Fruit fly (Drosophila melanogaster) whole organism, prepupa: ENCODE measurements around the gene CG15196.

ENCODE experiments used
- CG11294 ChIP-seq: fragments of 200-800 bp; sonication (Bioruptor generic); IDR thresholded peaks from 2 replicates; pipeline ENCODE4 v1.3.6; 2022; ENCODE audit warnings: missing biosample characterization, missing genetic modification characterization
- CG15336 ChIP-seq: fragments of 200-800 bp; sonication (Bioruptor generic); IDR thresholded peaks from 2 replicates; pipeline ENCODE4 v1.3.6; 2022; ENCODE audit warnings: missing biosample characterization, missing genetic modification characterization
- CG1621 ChIP-seq: fragments of 200-800 bp; sonication (Bioruptor generic); optimal IDR thresholded peaks from 3 replicates; lab custom pipeline; 2018; ENCODE audit warnings: missing biosample characterization, mild to moderate bottlenecking, missing genetic modification characterization
- CG16779 ChIP-seq: fragments of 200-800 bp; sonication (Bioruptor generic); optimal IDR thresholded peaks from 3 replicates; lab custom pipeline; 2017; ENCODE audit warnings: missing biosample characterization, mild to moderate bottlenecking, missing genetic modification characterization
- CG31627 ChIP-seq: fragments of 200-800 bp; sonication (Bioruptor generic); optimal IDR thresholded peaks from 3 replicates; lab custom pipeline; 2016; ENCODE audit warnings: missing biosample characterization, missing genetic modification characterization
- CG34406 ChIP-seq: fragments of 200-800 bp; sonication (Bioruptor generic); optimal IDR thresholded peaks from 3 replicates; lab custom pipeline; 2016; ENCODE audit warnings: missing biosample characterization, missing genetic modification characterization
- CG6163 ChIP-seq: fragments of 200-800 bp; sonication (Bioruptor generic); IDR thresholded peaks from 3 replicates; pipeline ENCODE4 v1.3.6; 2022; ENCODE audit warnings: missing biosample characterization, missing genetic modification characterization
- CG6276 ChIP-seq: fragments of 200-800 bp; sonication (Bioruptor generic); optimal IDR thresholded peaks from 2 replicates; lab custom pipeline; 2017; ENCODE audit warnings: missing biosample characterization, mild to moderate bottlenecking, missing genetic modification characterization
- CG6792 ChIP-seq: fragments of 200-800 bp; sonication (Bioruptor generic); optimal IDR thresholded peaks from 3 replicates; lab custom pipeline; 2016; ENCODE audit warnings: missing biosample characterization, missing genetic modification characterization
- CG6854 ChIP-seq: fragments of 200-800 bp; sonication (Bioruptor generic); optimal IDR thresholded peaks from 2 replicates; lab custom pipeline; 2017; ENCODE audit warnings: missing biosample characterization, mild to moderate bottlenecking, missing genetic modification characterization
- CG7368 ChIP-seq: fragments of 200-800 bp; sonication (Bioruptor generic); optimal IDR thresholded peaks from 3 replicates; lab custom pipeline; 2016; ENCODE audit warnings: missing biosample characterization, missing genetic modification characterization
- CG8119 ChIP-seq: fragments of 200-800 bp; sonication (Bioruptor generic); IDR thresholded peaks from 3 replicates; pipeline ENCODE4 v1.3.6; 2022; ENCODE audit warnings: missing biosample characterization, missing genetic modification characterization
- CG8632 ChIP-seq: fragments of 200-800 bp; sonication (Bioruptor generic); optimal IDR thresholded peaks from 3 replicates; lab custom pipeline; 2016; ENCODE audit warnings: missing biosample characterization, missing genetic modification characterization
- CG9139 ChIP-seq: fragments of 200-800 bp; sonication (Bioruptor generic); optimal IDR thresholded peaks from 3 replicates; lab custom pipeline; 2017; ENCODE audit warnings: missing biosample characterization, mild to moderate bottlenecking, missing genetic modification characterization
- Eip75B ChIP-seq: fragments of 200-800 bp; sonication (Bioruptor generic); optimal IDR thresholded peaks from 3 replicates; lab custom pipeline; 2016; ENCODE audit warnings: missing biosample characterization, missing genetic modification characterization
- Eip78C ChIP-seq: fragments of 200-800 bp; sonication (Bioruptor generic); peaks from one replicate; lab custom pipeline; 2016; ENCODE audit warnings: missing biosample characterization, missing genetic modification characterization
- Eip93F ChIP-seq: fragments of 200-800 bp; sonication (Bioruptor generic); optimal IDR thresholded peaks from 2 replicates; lab custom pipeline; 2016; ENCODE audit warnings: missing biosample characterization, mild to moderate bottlenecking, missing genetic modification characterization
- Ets21C ChIP-seq: fragments of 200-800 bp; sonication (Bioruptor generic); optimal IDR thresholded peaks from 3 replicates; lab custom pipeline; 2016; ENCODE audit warnings: missing biosample characterization, missing genetic modification characterization
- Gug ChIP-seq: fragments of 200-800 bp; sonication (Bioruptor generic); IDR thresholded peaks from 2 replicates; pipeline ENCODE4 v1.3.6; 2022; ENCODE audit warnings: missing biosample characterization, missing genetic modification characterization
- Hr38 ChIP-seq: sonication (Bioruptor generic); optimal IDR thresholded peaks from 2 replicates; lab custom pipeline; 2016; ENCODE audit warnings: missing biosample characterization, missing genetic modification characterization
- Hr39 ChIP-seq: fragments of 200-800 bp; sonication (Bioruptor generic); optimal IDR thresholded peaks from 2 replicates; lab custom pipeline; 2016; ENCODE audit warnings: missing biosample characterization, missing genetic modification characterization
- Hr4 ChIP-seq: fragments of 200-800 bp; sonication (Bioruptor generic); optimal IDR thresholded peaks from 3 replicates; lab custom pipeline; 2016; ENCODE audit warnings: missing biosample characterization, missing genetic modification characterization
- Lpt ChIP-seq: fragments of 200-800 bp; sonication (Bioruptor generic); optimal IDR thresholded peaks from 3 replicates; lab custom pipeline; 2016; ENCODE audit warnings: missing biosample characterization, missing genetic modification characterization
- Met ChIP-seq: fragments of 200-800 bp; sonication (Bioruptor generic); optimal IDR thresholded peaks from 3 replicates; lab custom pipeline; 2016; ENCODE audit warnings: missing biosample characterization, missing genetic modification characterization
- OdsH ChIP-seq: fragments of 200-800 bp; sonication (Bioruptor generic); optimal IDR thresholded peaks from 3 replicates; lab custom pipeline; 2016; ENCODE audit warnings: missing biosample characterization, missing genetic modification characterization
- Smox ChIP-seq: fragments of 200-800 bp; sonication (Bioruptor generic); optimal IDR thresholded peaks from 3 replicates; lab custom pipeline; 2016; ENCODE audit warnings: missing biosample characterization, missing genetic modification characterization
- Sox14 ChIP-seq: fragments of 200-800 bp; sonication (Bioruptor generic); optimal IDR thresholded peaks from 3 replicates; lab custom pipeline; 2016; ENCODE audit warnings: missing biosample characterization, missing genetic modification characterization
- Sox15 ChIP-seq: fragments of 200-800 bp; sonication (Bioruptor generic); optimal IDR thresholded peaks from 3 replicates; lab custom pipeline; 2016; ENCODE audit warnings: missing biosample characterization, missing genetic modification characterization
- acj6 ChIP-seq: fragments of 200-800 bp; sonication (Bioruptor generic); optimal IDR thresholded peaks from 3 replicates; lab custom pipeline; 2016; ENCODE audit warnings: missing biosample characterization, missing genetic modification characterization
- cyc ChIP-seq: fragments of 200-800 bp; sonication (Bioruptor generic); optimal IDR thresholded peaks from 3 replicates; lab custom pipeline; 2016; ENCODE audit warnings: missing biosample characterization, missing genetic modification characterization
- dac ChIP-seq: fragments of 200-800 bp; sonication (Bioruptor generic); optimal IDR thresholded peaks from 2 replicates; lab custom pipeline; 2017; ENCODE audit warnings: missing biosample characterization, mild to moderate bottlenecking, missing genetic modification characterization
- eg ChIP-seq: fragments of 200-800 bp; sonication (Bioruptor generic); IDR thresholded peaks from 3 replicates; pipeline ENCODE4 v1.3.6; 2022; ENCODE audit warnings: missing biosample characterization, missing genetic modification characterization
- esn ChIP-seq: fragments of 200-800 bp; sonication (Bioruptor generic); optimal IDR thresholded peaks from 2 replicates; lab custom pipeline; 2016; ENCODE audit warnings: missing biosample characterization, mild to moderate bottlenecking, missing genetic modification characterization, moderate library complexity
- fd59A ChIP-seq: fragments of 200-800 bp; sonication (Bioruptor generic); optimal IDR thresholded peaks from 2 replicates; lab custom pipeline; 2017; ENCODE audit warnings: missing biosample characterization, mild to moderate bottlenecking, missing genetic modification characterization, missing genetic modification reagents
- fkh ChIP-seq: fragments of 200-800 bp; sonication (Bioruptor generic); optimal IDR thresholded peaks from 3 replicates; lab custom pipeline; 2017; ENCODE audit warnings: missing biosample characterization, mild to moderate bottlenecking, missing genetic modification characterization, moderate library complexity
- lz ChIP-seq: fragments of 200-800 bp; sonication (Bioruptor generic); optimal IDR thresholded peaks from 3 replicates; lab custom pipeline; 2016; ENCODE audit warnings: missing biosample characterization, missing genetic modification characterization
- net ChIP-seq: fragments of 200-800 bp; sonication (Bioruptor generic); optimal IDR thresholded peaks from 3 replicates; lab custom pipeline; 2016; ENCODE audit warnings: missing biosample characterization, missing genetic modification characterization
- pdm3 ChIP-seq: fragments of 200-800 bp; sonication (Bioruptor generic); optimal IDR thresholded peaks from 3 replicates; lab custom pipeline; 2016; ENCODE audit warnings: missing biosample characterization, missing genetic modification characterization
- spab ChIP-seq: fragments of 200-800 bp; sonication (Bioruptor generic); optimal IDR thresholded peaks from 2 replicates; lab custom pipeline; 2017; ENCODE audit warnings: missing biosample characterization, mild to moderate bottlenecking, missing genetic modification characterization, missing genetic modification reagents
- svp ChIP-seq: fragments of 200-800 bp; sonication (Bioruptor generic); peaks from one replicate; lab custom pipeline; 2016; ENCODE audit warnings: missing biosample characterization, missing genetic modification characterization
- topi ChIP-seq: fragments of 200-800 bp; sonication (Bioruptor generic); optimal IDR thresholded peaks from 3 replicates; lab custom pipeline; 2016; ENCODE audit warnings: missing biosample characterization, missing genetic modification characterization
- vri ChIP-seq: fragments of 200-800 bp; sonication (Bioruptor generic); optimal IDR thresholded peaks from 3 replicates; lab custom pipeline; 2016; ENCODE audit warnings: missing biosample characterization, mild to moderate bottlenecking, missing genetic modification characterization

Gene CG15196

DNA sequence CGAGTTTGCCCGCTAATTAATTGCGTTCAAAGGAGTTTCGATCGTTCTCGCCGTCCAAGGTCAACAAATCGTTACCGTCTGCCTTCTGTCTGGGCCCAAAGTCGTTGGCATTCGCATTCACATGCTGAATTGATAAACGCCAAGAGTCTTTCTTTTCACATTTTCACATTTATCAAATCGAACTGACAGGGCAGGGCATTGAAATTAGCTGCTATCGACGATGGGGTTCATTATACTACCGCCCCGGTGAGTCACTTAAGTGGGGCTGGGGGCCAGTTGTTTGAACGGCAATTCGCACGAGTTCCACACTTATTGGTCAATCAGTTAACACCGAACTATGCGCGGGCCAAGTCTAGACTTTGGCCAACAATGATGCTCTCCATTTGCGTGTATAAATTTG is 21.2 kb downstream of the CG15196 start:
- no peak for TF ChIP-seq CG6792 (GFP tag; lab: Kevin White, UChicago)
- peak; percentile 19 for TF ChIP-seq fkh
- TF ChIP-seq, all 60 proteins: peak for 1

DNA sequence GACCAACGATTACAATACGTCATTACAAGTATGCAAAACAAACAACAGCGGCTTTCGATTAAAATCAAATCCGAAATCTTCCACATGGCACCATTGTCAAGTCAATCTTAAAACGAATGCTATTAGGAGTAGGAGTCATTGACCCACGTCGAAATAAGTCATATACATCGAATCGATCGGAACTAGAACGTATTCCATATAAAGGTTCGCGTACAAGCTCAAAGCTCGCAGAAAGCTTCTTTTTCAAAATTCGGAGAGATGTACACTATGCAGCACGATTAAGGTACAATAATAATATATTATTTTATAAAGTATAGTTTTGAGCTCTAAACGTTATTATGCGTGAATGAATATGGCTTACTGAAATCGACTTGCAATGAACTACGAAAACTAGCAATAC is 24.2 kb downstream of the CG15196 start:
- TF ChIP-seq Eip93F (GFP tag; lab: Kevin White, UChicago) (peak; percentile 5), Sox15 (no peak)

DNA sequence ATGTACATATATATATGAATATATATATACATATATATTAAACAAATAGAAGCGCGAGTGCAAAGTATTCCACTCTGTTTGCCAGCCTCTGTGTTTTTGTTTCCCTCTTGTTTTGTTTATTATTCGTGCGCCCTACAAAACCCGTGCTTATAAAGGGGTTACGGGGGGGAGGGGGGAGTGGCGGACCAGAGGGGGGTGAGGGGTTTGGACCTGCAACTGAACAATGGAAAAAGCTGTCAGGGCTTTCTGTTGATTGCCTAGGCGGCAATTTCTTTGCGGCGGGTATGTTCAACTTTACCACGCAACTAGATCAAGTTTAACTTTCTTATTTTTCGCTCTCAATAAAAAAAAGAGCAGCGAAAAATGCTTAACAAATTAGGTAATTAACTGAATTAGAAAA is 29.5 kb downstream of the CG15196 start:
- TF ChIP-seq fkh (peak; percentile 85), CG16779 (no peak)

DNA sequence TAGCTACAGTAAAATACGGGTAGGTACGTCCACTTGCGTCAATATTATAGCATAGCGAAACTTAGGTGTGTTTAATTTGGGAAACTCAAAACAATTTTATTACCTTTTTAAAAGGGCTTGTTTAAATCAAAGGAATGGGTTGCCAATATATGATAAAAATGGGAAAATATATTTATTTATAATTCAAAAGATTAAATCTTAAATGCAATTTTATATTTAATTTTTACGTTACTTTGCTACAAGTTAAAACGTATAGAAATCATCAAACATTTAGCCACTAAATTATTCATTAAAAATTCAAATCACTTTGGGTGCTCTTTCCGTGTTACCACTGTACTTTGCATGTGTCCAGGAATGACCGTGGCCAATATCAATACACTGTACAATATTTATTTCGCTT is 31.2 kb downstream of the CG15196 start:
- TF ChIP-seq CG7368 (GFP tag; lab: Kevin White, UChicago) (no peak), Sox14 (GFP tag; lab: Kevin White, UChicago) (no peak), esn (GFP tag; lab: Kevin White, UChicago) (peak; percentile 29), CG8632 (GFP tag; lab: Kevin White, UChicago) (peak; percentile 44), CG15336 (0 out of 2 replicates have a peak, but pooled peaks have one; percentile 15), Eip78C (GFP tag; lab: Kevin White, UChicago) (peak; percentile 71), Eip75B (GFP tag; lab: Kevin White, UChicago) (no peak), Smox (GFP tag; lab: Kevin White, UChicago) (peak; percentile 9), OdsH (no peak), Met (peak; percentile 33), acj6 (GFP tag; lab: Kevin White, UChicago) (peak; percentile 5), Eip93F (GFP tag; lab: Kevin White, UChicago) (no peak), spab (GFP tag; lab: Kevin White, UChicago) (no peak), fd59A (GFP tag; lab: Kevin White, UChicago) (no peak), CG1621 (no peak), svp (GFP tag; lab: Kevin White, UChicago) (peak; percentile 50)

DNA sequence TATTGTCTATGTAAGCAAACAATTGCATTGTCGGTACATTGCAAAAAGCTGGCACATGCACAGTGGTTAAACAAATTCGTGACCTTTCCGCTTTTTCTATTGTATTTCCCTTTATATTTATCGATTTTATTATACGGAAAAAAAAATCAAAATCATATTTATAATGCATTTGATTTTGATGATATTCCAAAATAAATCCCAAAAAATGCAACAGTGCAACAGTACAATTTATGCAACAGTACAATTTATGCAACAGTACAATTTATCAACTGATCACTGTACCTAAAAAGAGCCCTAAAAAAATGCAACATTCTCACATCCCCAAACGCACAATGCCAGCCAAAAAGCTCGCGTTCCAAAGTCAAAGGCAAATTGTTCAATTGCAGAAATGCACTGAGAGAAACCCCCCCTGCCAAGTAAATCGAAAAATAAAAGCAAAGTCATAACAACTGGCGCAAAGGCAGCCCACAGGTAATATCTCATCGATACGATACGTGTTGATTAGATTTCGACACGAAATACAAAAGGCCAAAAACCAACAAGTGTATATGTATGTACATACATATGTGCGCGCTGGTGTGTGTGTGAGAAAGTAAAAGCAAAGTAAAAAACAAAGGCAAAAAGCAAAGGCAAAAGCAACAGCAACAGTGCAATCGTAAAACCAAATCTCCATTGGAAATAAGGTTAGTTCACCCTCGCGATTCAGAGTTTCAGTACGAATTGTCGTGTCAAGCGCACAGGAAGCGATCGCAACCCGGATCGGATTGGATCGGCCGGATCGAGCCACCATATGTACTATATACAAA is 32.3 kb downstream of the CG15196 start, which contains the start of gene Sk1:
Gene Sk1, plus strand, starts transcription at position 711 of the 806 bp plus-strand sequence.
- peak; percentile 46 for TF ChIP-seq Eip78C (GFP tag; lab: Kevin White, UChicago)
- TF ChIP-seq CG6854 = no peak
- TF ChIP-seq CG8119 (GFP tag; lab: Robert Waterston, UW) = 0 out of 3 replicates have a peak, but pooled peaks have one; percentile 27
- no peak for TF ChIP-seq Hr38
- TF ChIP-seq Ets21C (GFP tag; lab: Kevin White, UChicago) = no peak
- TF ChIP-seq Eip93F (GFP tag; lab: Kevin White, UChicago) = no peak
- TF ChIP-seq pdm3 (GFP tag; lab: Kevin White, UChicago) = peak; percentile 12
- peak; percentile 44 for TF ChIP-seq cyc
- peak; percentile 33 for TF ChIP-seq esn (GFP tag; lab: Kevin White, UChicago)
- TF ChIP-seq svp (GFP tag; lab: Kevin White, UChicago) = peak; percentile 74
- TF ChIP-seq Smox (GFP tag; lab: Kevin White, UChicago) = peak; percentile 26
- no peak for TF ChIP-seq eg (GFP tag; lab: Robert Waterston, UW)
- TF ChIP-seq CG6163 (GFP tag; lab: Robert Waterston, UW) = peak; percentile 55; the same call in 1 of the 3 replicates
- TF ChIP-seq vri (GFP tag; lab: Kevin White, UChicago) = peak; percentile 74
- TF ChIP-seq CG6276 (GFP tag; lab: Kevin White, UChicago) = no peak
- TF ChIP-seq Lpt (GFP tag; lab: Kevin White, UChicago) = peak; percentile 16
- TF ChIP-seq CG15336 = peak; percentile 35; the same call in 1 of the 2 replicates
- no peak for TF ChIP-seq Sox14 (GFP tag; lab: Kevin White, UChicago)
- TF ChIP-seq CG9139 (GFP tag; lab: Kevin White, UChicago) = no peak
- peak; percentile 9 for TF ChIP-seq CG8632 (GFP tag; lab: Kevin White, UChicago)
- TF ChIP-seq Hr4 (GFP tag; lab: Kevin White, UChicago) = peak; percentile 27
- TF ChIP-seq fd59A (GFP tag; lab: Kevin White, UChicago) = no peak
- peak; percentile 37 for TF ChIP-seq CG34406 (GFP tag; lab: Kevin White, UChicago)
- peak; percentile 40 for TF ChIP-seq lz
- peak; percentile 7 for TF ChIP-seq acj6 (GFP tag; lab: Kevin White, UChicago)
- peak; percentile 33 for TF ChIP-seq topi (GFP tag; lab: Kevin White, UChicago)
- TF ChIP-seq dac (GFP tag; lab: Kevin White, UChicago) = no peak
- peak; percentile 19 for TF ChIP-seq CG31627 (GFP tag; lab: Kevin White, UChicago)
- peak; percentile 28 for TF ChIP-seq Hr39 (GFP tag; lab: Kevin White, UChicago)
- TF ChIP-seq CG11294 (GFP tag; lab: Robert Waterston, UW) = 0 out of 2 replicates have a peak, but pooled peaks have one; percentile 21
- TF ChIP-seq Gug = no peak
- peak; percentile 35 for TF ChIP-seq net
